Worm (Caenorhabditis elegans): ENCODE measurements around the gene emb-4.

DNA sequence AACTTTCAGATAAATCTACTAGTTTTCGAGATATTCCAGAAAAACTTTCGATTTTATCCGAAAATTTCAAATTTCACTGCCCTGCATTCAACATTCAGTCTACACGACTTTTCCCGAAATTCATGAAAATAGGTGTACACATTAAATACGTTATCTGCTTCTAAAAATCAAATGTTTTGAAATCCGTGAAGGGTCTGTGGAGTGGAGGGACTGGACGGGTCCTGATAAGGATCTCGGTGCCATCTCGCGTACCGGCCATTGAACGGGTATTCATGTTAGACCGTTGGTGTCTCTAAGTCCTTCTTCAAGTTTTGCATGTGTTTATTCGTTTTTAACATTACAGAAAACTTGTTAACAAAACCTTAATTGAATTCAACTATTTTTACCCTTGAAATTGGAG, 12.7 kb upstream of the emb-4 start:
- no peak for TF ChIP-seq unc-62 (GFP tag; optimal IDR thresholded peaks at IDR 0.05 in 1 of 2)
- no peak for TF ChIP-seq unc-62 (tag; optimal IDR thresholded peaks at IDR 0.05)
- TF ChIP-seq lin-1 (GFP tag; IDR thresholded peaks at IDR 0.05), result no peak
- no peak for TF ChIP-seq aly-2 (tag; optimal IDR thresholded peaks at IDR 0.05)
- no peak for TF ChIP-seq nhr-102 (tag; optimal IDR thresholded peaks at IDR 0.05)
- TF ChIP-seq ceh-44 (GFP tag; IDR thresholded peaks at IDR 0.05), result no peak
- no peak for TF ChIP-seq php-3 (GFP tag; IDR thresholded peaks at IDR 0.05)
- no peak for TF ChIP-seq zfp-2 (tag; optimal IDR thresholded peaks at IDR 0.05)
- no peak for TF ChIP-seq ama-1 (optimal IDR thresholded peaks at IDR 0.05)
